Fruit fly (Drosophila melanogaster) whole organism, embryonic: ENCODE results near the gene CG11030.

Experiments used
- Adf1 ChIP-seq: fragments of 200-800 bp; sonication (Bioruptor generic); IDR thresholded peaks from 2 replicates; pipeline ENCODE4 v1.3.6; 2022; ENCODE audit warnings: missing biosample characterization, missing genetic modification characterization
- Bteb2 ChIP-seq: fragments of 200-800 bp; sonication (Bioruptor generic); optimal IDR thresholded peaks from 2 replicates; lab custom pipeline; 2016; ENCODE audit warnings: missing biosample characterization, missing genetic modification characterization
- CG10267 ChIP-seq: fragments of 200-800 bp; sonication (Bioruptor generic); optimal IDR thresholded peaks from 2 replicates; lab custom pipeline; 2018; ENCODE audit warnings: missing biosample characterization, mild to moderate bottlenecking, missing genetic modification characterization, moderate library complexity
- CG12236 ChIP-seq: fragments of 200-800 bp; sonication (Bioruptor generic); optimal IDR thresholded peaks from 2 replicates; lab custom pipeline; 2016; ENCODE audit warnings: missing biosample characterization, missing genetic modification characterization
- CG12299 ChIP-seq: fragments of 200-800 bp; sonication (Bioruptor generic); optimal IDR thresholded peaks from 2 replicates; lab custom pipeline; 2018; ENCODE audit warnings: missing biosample characterization, mild to moderate bottlenecking, missing genetic modification characterization
- CG12659 ChIP-seq: fragments of 200-800 bp; sonication (Bioruptor generic); optimal IDR thresholded peaks from 3 replicates; lab custom pipeline; 2017; ENCODE audit warnings: mild to moderate bottlenecking, missing biosample characterization, missing genetic modification reagents, missing genetic modification characterization
- CG13123 ChIP-seq: fragments of 200-800 bp; sonication (Bioruptor generic); optimal IDR thresholded peaks from 2 replicates; lab custom pipeline; 2016; ENCODE audit warnings: missing biosample characterization, missing genetic modification characterization
- CG13624 ChIP-seq: fragments of 200-800 bp; sonication (Bioruptor generic); optimal IDR thresholded peaks from 2 replicates; lab custom pipeline; 2016; ENCODE audit warnings: missing biosample characterization, missing genetic modification characterization
- CG1602 ChIP-seq: fragments of 200-800 bp; sonication (Bioruptor generic); optimal IDR thresholded peaks from 3 replicates; lab custom pipeline; 2016; ENCODE audit warnings: missing biosample characterization, missing genetic modification characterization
- CG1647 ChIP-seq: fragments of 200-800 bp; sonication (Bioruptor generic); optimal IDR thresholded peaks from 3 replicates; lab custom pipeline; 2016; ENCODE audit warnings: missing biosample characterization, missing genetic modification characterization
- CG2678 ChIP-seq: fragments of 200-800 bp; sonication (Bioruptor generic); optimal IDR thresholded peaks from 3 replicates; lab custom pipeline; 2019; ENCODE audit warnings: missing biosample characterization, mild to moderate bottlenecking, missing genetic modification characterization, moderate library complexity
- CG34376 ChIP-seq: fragments of 200-800 bp; sonication (Bioruptor generic); optimal IDR thresholded peaks from 2 replicates; lab custom pipeline; 2018; ENCODE audit warnings: missing biosample characterization, mild to moderate bottlenecking, missing genetic modification characterization
- CG34422 ChIP-seq: fragments of 200-800 bp; sonication (Bioruptor generic); IDR thresholded peaks from 3 replicates; pipeline ENCODE4 v1.3.6; 2022; ENCODE audit warnings: missing biosample characterization, missing genetic modification characterization
- CG3838 ChIP-seq: fragments of 200-800 bp; sonication (Bioruptor generic); optimal IDR thresholded peaks from 3 replicates; lab custom pipeline; 2016; ENCODE audit warnings: missing biosample characterization, missing genetic modification characterization
- CG4328 ChIP-seq: fragments of 200-800 bp; sonication (Bioruptor generic); optimal IDR thresholded peaks from 3 replicates; lab custom pipeline; 2017; ENCODE audit warnings: missing biosample characterization, missing genetic modification reagents, missing genetic modification characterization
- CG6683 ChIP-seq: fragments of 200-800 bp; sonication (Bioruptor generic); optimal IDR thresholded peaks from 2 replicates; lab custom pipeline; 2017; ENCODE audit warnings: missing biosample characterization, mild to moderate bottlenecking, missing genetic modification characterization, missing genetic modification reagents
- CG7271 ChIP-seq: fragments of 200-800 bp; sonication (Bioruptor generic); optimal IDR thresholded peaks from 2 replicates; lab custom pipeline; 2018; ENCODE audit warnings: missing biosample characterization, mild to moderate bottlenecking, missing genetic modification characterization, moderate library complexity
- CG7839 ChIP-seq: fragments of 200-800 bp; sonication (Bioruptor generic); optimal IDR thresholded peaks from 3 replicates; lab custom pipeline; 2018; ENCODE audit warnings: missing biosample characterization, mild to moderate bottlenecking, missing genetic modification characterization, moderate library complexity
- CG7987 ChIP-seq: fragments of 200-800 bp; sonication (Bioruptor generic); optimal IDR thresholded peaks from 2 replicates; lab custom pipeline; 2018; ENCODE audit warnings: missing biosample characterization, mild to moderate bottlenecking, missing genetic modification characterization, moderate library complexity
- CG8924 ChIP-seq: fragments of 200-800 bp; optimal IDR thresholded peaks from 3 replicates; lab custom pipeline; 2019; ENCODE audit warnings: missing biosample characterization, mild to moderate bottlenecking, missing genetic modification characterization, moderate library complexity
- CG8944 ChIP-seq: fragments of 200-800 bp; sonication (Bioruptor generic); optimal IDR thresholded peaks from 3 replicates; lab custom pipeline; 2016; ENCODE audit warnings: missing biosample characterization, missing genetic modification characterization
- CoRest ChIP-seq: fragments of 200-800 bp; sonication (Bioruptor generic); optimal IDR thresholded peaks from 3 replicates; lab custom pipeline; 2018; ENCODE audit warnings: missing biosample characterization, mild to moderate bottlenecking, missing genetic modification characterization, moderate library complexity
- D19B ChIP-seq: fragments of 200-800 bp; sonication (Bioruptor generic); optimal IDR thresholded peaks from 2 replicates; lab custom pipeline; 2017; ENCODE audit warnings: missing biosample characterization, mild to moderate bottlenecking, missing genetic modification characterization
- Dbx ChIP-seq: fragments of 200-800 bp; sonication (Bioruptor generic); IDR thresholded peaks from 3 replicates; pipeline ENCODE4 v1.3.6; 2022; ENCODE audit warnings: missing biosample characterization, missing genetic modification characterization
- E2f2 ChIP-seq: fragments of 200-800 bp; sonication (Bioruptor generic); IDR thresholded peaks from 2 replicates; pipeline ENCODE4 v1.3.6; 2022; ENCODE audit warnings: missing biosample characterization, missing genetic modification characterization
- Fer1 ChIP-seq: fragments of 200-800 bp; sonication (Bioruptor generic); optimal IDR thresholded peaks from 2 replicates; lab custom pipeline; 2017; ENCODE audit warnings: missing biosample characterization, mild to moderate bottlenecking, missing genetic modification characterization
- Fer2 ChIP-seq: fragments of 200-800 bp; sonication (Bioruptor generic); optimal IDR thresholded peaks from 2 replicates; lab custom pipeline; 2018; ENCODE audit warnings: missing biosample characterization, mild to moderate bottlenecking, missing genetic modification characterization, moderate library complexity
- Hr51 ChIP-seq, 2 experiments: fragments of 200-800 bp; sonication (Bioruptor generic); optimal IDR thresholded peaks; 2 replicates in 1 of 2; 3 replicates in 1 of 2; lab custom pipeline; 2016 to 2018; ENCODE audit warnings: missing biosample characterization in 2 of 2, missing genetic modification characterization in 2 of 2, mild to moderate bottlenecking in 1 of 2, moderate library complexity in 1 of 2
- MTF-1 ChIP-seq: fragments of 200-800 bp; sonication (Bioruptor generic); optimal IDR thresholded peaks from 2 replicates; lab custom pipeline; 2018; ENCODE audit warnings: missing biosample characterization, mild to moderate bottlenecking, missing genetic modification characterization, borderline replicate concordance
- Meics ChIP-seq: fragments of 200-800 bp; sonication (Bioruptor generic); optimal IDR thresholded peaks from 2 replicates; lab custom pipeline; 2017; ENCODE audit warnings: missing biosample characterization, mild to moderate bottlenecking, missing genetic modification characterization
- NK7.1 ChIP-seq: fragments of 200-800 bp; sonication (Bioruptor generic); optimal IDR thresholded peaks from 3 replicates; lab custom pipeline; 2016; ENCODE audit warnings: missing biosample characterization, missing genetic modification characterization
- Nf-YB ChIP-seq: fragments of 200-800 bp; sonication (Bioruptor generic); optimal IDR thresholded peaks from 3 replicates; lab custom pipeline; 2019; ENCODE audit warnings: missing biosample characterization, mild to moderate bottlenecking, missing genetic modification characterization, moderate library complexity
- Sox102F ChIP-seq: fragments of 200-800 bp; sonication (Bioruptor generic); optimal IDR thresholded peaks from 2 replicates; lab custom pipeline; 2018; ENCODE audit warnings: missing biosample characterization, mild to moderate bottlenecking, missing genetic modification characterization, moderate library complexity
- Trl ChIP-seq, 3 experiments: fragments of >200 bp in 2 of 3; fragments of 200-800 bp in 1 of 3; sonication (Bioruptor generic) in 1 of 3; optimal IDR thresholded peaks; 2 replicates in 1 of 3; 3 replicates in 2 of 3; lab custom pipeline; 2016 to 2017; ENCODE audit warnings: missing biosample characterization in 1 of 3, missing genetic modification characterization in 1 of 3
- bab2 ChIP-seq: fragments of 200-800 bp; sonication (Bioruptor generic); optimal IDR thresholded peaks from 2 replicates; lab custom pipeline; 2016; ENCODE audit warnings: missing biosample characterization, missing genetic modification characterization
- bcd ChIP-seq: fragments of 200-800 bp; sonication (Bioruptor generic); optimal IDR thresholded peaks from 2 replicates; lab custom pipeline; 2017; ENCODE audit warnings: missing biosample characterization, mild to moderate bottlenecking, missing genetic modification characterization
- bsh ChIP-seq, 2 experiments: fragments of 200-800 bp; sonication (Bioruptor generic); optimal IDR thresholded peaks; 2 replicates each; lab custom pipeline; 2017 to 2018; ENCODE audit warnings: mild to moderate bottlenecking in 2 of 2, missing biosample characterization in 2 of 2, missing genetic modification characterization in 2 of 2, moderate library complexity in 1 of 2
- cad ChIP-seq: fragments of >200 bp; optimal IDR thresholded peaks from 2 replicates; lab custom pipeline; 2017; ENCODE audit warnings: missing biosample characterization, missing genetic modification characterization
- cas ChIP-seq: fragments of 200-800 bp; sonication (Bioruptor generic); IDR thresholded peaks from 2 replicates; pipeline ENCODE4 v1.3.6; 2022; ENCODE audit warnings: missing biosample characterization, missing genetic modification characterization
- dati ChIP-seq: fragments of 200-800 bp; sonication (Bioruptor generic); IDR thresholded peaks from 2 replicates; pipeline ENCODE4 v1.3.6; 2022; ENCODE audit warnings: missing biosample characterization, missing genetic modification characterization
- grn ChIP-seq: fragments of 200-800 bp; sonication (Bioruptor generic); optimal IDR thresholded peaks from 3 replicates; lab custom pipeline; 2017; ENCODE audit warnings: missing biosample characterization, missing genetic modification characterization
- gsb-n ChIP-seq: fragments of 200-800 bp; sonication (Bioruptor generic); optimal IDR thresholded peaks from 3 replicates; lab custom pipeline; 2018; ENCODE audit warnings: missing biosample characterization, mild to moderate bottlenecking, missing genetic modification characterization
- lab ChIP-seq: fragments of 200-800 bp; sonication (Bioruptor generic); optimal IDR thresholded peaks from 3 replicates; lab custom pipeline; 2017; ENCODE audit warnings: missing biosample characterization, missing genetic modification characterization, mild to moderate bottlenecking, moderate library complexity, missing genetic modification reagents
- nau ChIP-seq: fragments of 200-800 bp; sonication (Bioruptor generic); optimal IDR thresholded peaks from 3 replicates; lab custom pipeline; 2017; ENCODE audit warnings: missing biosample characterization, mild to moderate bottlenecking, missing genetic modification characterization, missing genetic modification reagents
- run ChIP-seq: fragments of 200-800 bp; sonication (Bioruptor generic); optimal IDR thresholded peaks from 3 replicates; lab custom pipeline; 2018; ENCODE audit warnings: missing biosample characterization, mild to moderate bottlenecking, missing genetic modification characterization
- seq ChIP-seq: fragments of 200-800 bp; sonication (Bioruptor generic); IDR thresholded peaks from 2 replicates; pipeline ENCODE4 v1.3.6; 2022; ENCODE audit warnings: missing biosample characterization, missing genetic modification characterization
- sug ChIP-seq: fragments of 200-800 bp; optimal IDR thresholded peaks from 2 replicates; lab custom pipeline; 2019; ENCODE audit warnings: missing biosample characterization, mild to moderate bottlenecking, missing genetic modification characterization, moderate library complexity
- tgo ChIP-seq: fragments of 200-800 bp; sonication (Bioruptor generic); IDR thresholded peaks from 3 replicates; pipeline ENCODE4 v1.3.6; 2022; ENCODE audit warnings: missing biosample characterization, missing genetic modification characterization
- tup ChIP-seq: fragments of 200-800 bp; sonication (Bioruptor generic); optimal IDR thresholded peaks from 2 replicates; lab custom pipeline; 2016; ENCODE audit warnings: missing biosample characterization, mild to moderate bottlenecking, missing genetic modification characterization, moderate library complexity

CG11030 gene

dm6 chr2L:5797977-5798376 lies 73.5 kb downstream of the CG11030 start (continued):
- TF ChIP-seq CG3838 (GFP tag; lab: Kevin White, UChicago) (peak; percentile 54), Meics (GFP tag; lab: Kevin White, UChicago) (peak; percentile 79), seq (GFP tag; lab: Robert Waterston, UW) (peak; percentile 68), Trl (optimal IDR thresholded peaks at IDR 0.05; lab: Kevin White, UChicago) (no peak), Trl (GFP tag; optimal IDR thresholded peaks at IDR 0.05; lab: Kevin White, UChicago) (peak; percentile 5), bsh (GFP tag; optimal IDR thresholded peaks at IDR 0.05; lab: Kevin White, UChicago) (peak in 1 of 2 experiments; percentile 48), CG7839 (tag; lab: Kevin White, UChicago) (peak; percentile 57), run (tag; lab: Kevin White, UChicago) (no peak), cas (GFP tag; lab: Robert Waterston, UW) (no peak), CG12236 (peak; percentile 36), bab2 (GFP tag; lab: Kevin White, UChicago) (peak; percentile 49), CG4328 (GFP tag; lab: Kevin White, UChicago) (peak; percentile 8), grn (GFP tag; lab: Kevin White, UChicago) (peak; percentile 26), tgo (peak; percentile 15; the same call in 1 of the 3 replicates), Fer1 (GFP tag; lab: Kevin White, UChicago) (peak; percentile 60), lab (peak; percentile 75), Dbx (peak; percentile 67; the same call in 2 of the 3 replicates), CG34376 (GFP tag; lab: Kevin White, UChicago) (peak; percentile 5), E2f2 (GFP tag; lab: Robert Waterston, UW) (0 out of 2 replicates have a peak, but pooled peaks have one; percentile 29), CG8924 (tag; lab: Kevin White, UChicago) (peak; percentile 37), Hr51 (GFP tag; optimal IDR thresholded peaks at IDR 0.05; lab: Kevin White, UChicago) (peak in 1 of 2 experiments; percentile 30), CoRest (peak; percentile 75), CG6683 (GFP tag; lab: Kevin White, UChicago) (peak; percentile 54), CG1602 (GFP tag; lab: Kevin White, UChicago) (peak; percentile 10), Adf1 (0 out of 2 replicates have a peak, but pooled peaks have one; percentile 34), Sox102F (GFP tag; lab: Kevin White, UChicago) (peak; percentile 48), CG34422 (GFP tag; lab: Robert Waterston, UW) (no peak), CG12299 (tag; lab: Kevin White, UChicago) (peak; percentile 51), nau (GFP tag; lab: Kevin White, UChicago) (peak; percentile 55), CG7987 (GFP tag; lab: Kevin White, UChicago) (peak; percentile 73), gsb-n (tag; lab: Kevin White, UChicago) (peak; percentile 14), CG8944 (no peak), tup (GFP tag; lab: Kevin White, UChicago) (peak; percentile 17), Nf-YB (GFP tag; lab: Kevin White, UChicago) (peak; percentile 4), D19B (peak; percentile 38), dati (GFP tag; lab: Robert Waterston, UW) (no peak), CG2678 (tag; lab: Kevin White, UChicago) (peak; percentile 75), CG13123 (GFP tag; lab: Kevin White, UChicago) (peak; percentile 19), bcd (GFP tag; lab: Kevin White, UChicago) (peak; percentile 41), Fer2 (tag; lab: Kevin White, UChicago) (peak; percentile 50), CG1647 (peak; percentile 48), MTF-1 (GFP tag; lab: Kevin White, UChicago) (peak; percentile 15), cad (GFP tag; lab: Kevin White, UChicago) (no peak), CG13624 (peak; percentile 42), CG10267 (tag; lab: Kevin White, UChicago) (no peak), CG12659 (GFP tag; lab: Kevin White, UChicago) (peak; percentile 55), CG7271 (tag; lab: Kevin White, UChicago) (peak; percentile 53), sug (tag; lab: Kevin White, UChicago) (peak; percentile 45), NK7.1 (GFP tag; lab: Kevin White, UChicago) (peak; percentile 24), Bteb2 (peak; percentile 57)
